Fruit fly (Drosophila melanogaster) whole organism, prepupa: ENCODE measurements around the gene Bx42.
A peak's percentile ranks its signal among the peaks of the same experiment; 100 is the strongest.

Experiments used
- Blimp-1 ChIP-seq: fragments of 200-800 bp; sonication (Bioruptor generic); optimal IDR thresholded peaks from 3 replicates; lab custom pipeline; 2017; ENCODE audit warnings: missing biosample characterization, missing genetic modification characterization, mild to moderate bottlenecking, moderate library complexity, missing genetic modification reagents
- CG10631 ChIP-seq: fragments of 200-800 bp; sonication (Bioruptor generic); optimal IDR thresholded peaks from 2 replicates; lab custom pipeline; 2016; ENCODE audit warnings: missing biosample characterization, missing genetic modification characterization
- CG11294 ChIP-seq: fragments of 200-800 bp; sonication (Bioruptor generic); IDR thresholded peaks from 2 replicates; pipeline ENCODE4 v1.3.6; 2022; ENCODE audit warnings: missing biosample characterization, missing genetic modification characterization
- CG11762 ChIP-seq: fragments of 200-800 bp; sonication (Bioruptor generic); optimal IDR thresholded peaks from 3 replicates; lab custom pipeline; 2016; ENCODE audit warnings: missing biosample characterization, missing genetic modification characterization; ENCODE audit not compliant: insufficient read depth
- CG11902 ChIP-seq: fragments of 200-800 bp; sonication (Bioruptor generic); optimal IDR thresholded peaks from 3 replicates; lab custom pipeline; 2016; ENCODE audit warnings: missing biosample characterization, missing genetic modification characterization
- CG15336 ChIP-seq: fragments of 200-800 bp; sonication (Bioruptor generic); IDR thresholded peaks from 2 replicates; pipeline ENCODE4 v1.3.6; 2022; ENCODE audit warnings: missing biosample characterization, missing genetic modification characterization
- CG1621 ChIP-seq: fragments of 200-800 bp; sonication (Bioruptor generic); optimal IDR thresholded peaks from 3 replicates; lab custom pipeline; 2018; ENCODE audit warnings: missing biosample characterization, mild to moderate bottlenecking, missing genetic modification characterization
- CG16779 ChIP-seq: fragments of 200-800 bp; sonication (Bioruptor generic); optimal IDR thresholded peaks from 3 replicates; lab custom pipeline; 2017; ENCODE audit warnings: missing biosample characterization, mild to moderate bottlenecking, missing genetic modification characterization
- CG3032 ChIP-seq: fragments of 200-800 bp; optimal IDR thresholded peaks from 2 replicates; lab custom pipeline; 2019; ENCODE audit warnings: missing biosample characterization, mild to moderate bottlenecking, missing genetic modification characterization, moderate library complexity
- CG31627 ChIP-seq: fragments of 200-800 bp; sonication (Bioruptor generic); optimal IDR thresholded peaks from 3 replicates; lab custom pipeline; 2016; ENCODE audit warnings: missing biosample characterization, missing genetic modification characterization
- CG32006 ChIP-seq: fragments of 200-800 bp; sonication (Bioruptor generic); optimal IDR thresholded peaks from 3 replicates; lab custom pipeline; 2017; ENCODE audit warnings: missing biosample characterization, mild to moderate bottlenecking, missing genetic modification characterization
- CG34406 ChIP-seq: fragments of 200-800 bp; sonication (Bioruptor generic); optimal IDR thresholded peaks from 3 replicates; lab custom pipeline; 2016; ENCODE audit warnings: missing biosample characterization, missing genetic modification characterization
- CG6163 ChIP-seq: fragments of 200-800 bp; sonication (Bioruptor generic); IDR thresholded peaks from 3 replicates; pipeline ENCODE4 v1.3.6; 2022; ENCODE audit warnings: missing biosample characterization, missing genetic modification characterization
- CG6276 ChIP-seq: fragments of 200-800 bp; sonication (Bioruptor generic); optimal IDR thresholded peaks from 2 replicates; lab custom pipeline; 2017; ENCODE audit warnings: missing biosample characterization, mild to moderate bottlenecking, missing genetic modification characterization
- CG6792 ChIP-seq: fragments of 200-800 bp; sonication (Bioruptor generic); optimal IDR thresholded peaks from 3 replicates; lab custom pipeline; 2016; ENCODE audit warnings: missing biosample characterization, missing genetic modification characterization
- CG6808 ChIP-seq: fragments of 200-800 bp; sonication (Bioruptor generic); optimal IDR thresholded peaks from 3 replicates; lab custom pipeline; 2017; ENCODE audit warnings: missing biosample characterization, missing genetic modification characterization, mild to moderate bottlenecking, moderate library complexity, missing genetic modification reagents
- CG6854 ChIP-seq: fragments of 200-800 bp; sonication (Bioruptor generic); optimal IDR thresholded peaks from 2 replicates; lab custom pipeline; 2017; ENCODE audit warnings: missing biosample characterization, mild to moderate bottlenecking, missing genetic modification characterization
- CG8319 ChIP-seq: fragments of 200-800 bp; sonication (Bioruptor generic); optimal IDR thresholded peaks from 3 replicates; lab custom pipeline; 2016; ENCODE audit warnings: missing biosample characterization, missing genetic modification characterization
- CG8632 ChIP-seq: fragments of 200-800 bp; sonication (Bioruptor generic); optimal IDR thresholded peaks from 3 replicates; lab custom pipeline; 2016; ENCODE audit warnings: missing biosample characterization, missing genetic modification characterization
- CG9139 ChIP-seq: fragments of 200-800 bp; sonication (Bioruptor generic); optimal IDR thresholded peaks from 3 replicates; lab custom pipeline; 2017; ENCODE audit warnings: missing biosample characterization, mild to moderate bottlenecking, missing genetic modification characterization
- Eip75B ChIP-seq: fragments of 200-800 bp; sonication (Bioruptor generic); optimal IDR thresholded peaks from 3 replicates; lab custom pipeline; 2016; ENCODE audit warnings: missing biosample characterization, missing genetic modification characterization
- Eip78C ChIP-seq: fragments of 200-800 bp; sonication (Bioruptor generic); peaks from one replicate; lab custom pipeline; 2016; ENCODE audit warnings: missing biosample characterization, missing genetic modification characterization
- Eip93F ChIP-seq: fragments of 200-800 bp; sonication (Bioruptor generic); optimal IDR thresholded peaks from 2 replicates; lab custom pipeline; 2016; ENCODE audit warnings: missing biosample characterization, mild to moderate bottlenecking, missing genetic modification characterization
- Ets21C ChIP-seq: fragments of 200-800 bp; sonication (Bioruptor generic); optimal IDR thresholded peaks from 3 replicates; lab custom pipeline; 2016; ENCODE audit warnings: missing biosample characterization, missing genetic modification characterization
- Ets96B ChIP-seq: fragments of 200-800 bp; optimal IDR thresholded peaks from 2 replicates; lab custom pipeline; 2019; ENCODE audit warnings: missing biosample characterization, mild to moderate bottlenecking, missing genetic modification characterization, moderate library complexity
- Hr38 ChIP-seq: sonication (Bioruptor generic); optimal IDR thresholded peaks from 2 replicates; lab custom pipeline; 2016; ENCODE audit warnings: missing biosample characterization, missing genetic modification characterization
- Hr4 ChIP-seq: fragments of 200-800 bp; sonication (Bioruptor generic); optimal IDR thresholded peaks from 3 replicates; lab custom pipeline; 2016; ENCODE audit warnings: missing biosample characterization, missing genetic modification characterization
- Lpt ChIP-seq: fragments of 200-800 bp; sonication (Bioruptor generic); optimal IDR thresholded peaks from 3 replicates; lab custom pipeline; 2016; ENCODE audit warnings: missing biosample characterization, missing genetic modification characterization
- Met ChIP-seq: fragments of 200-800 bp; sonication (Bioruptor generic); optimal IDR thresholded peaks from 3 replicates; lab custom pipeline; 2016; ENCODE audit warnings: missing biosample characterization, missing genetic modification characterization
- OdsH ChIP-seq: fragments of 200-800 bp; sonication (Bioruptor generic); optimal IDR thresholded peaks from 3 replicates; lab custom pipeline; 2016; ENCODE audit warnings: missing biosample characterization, missing genetic modification characterization
- Smox ChIP-seq: fragments of 200-800 bp; sonication (Bioruptor generic); optimal IDR thresholded peaks from 3 replicates; lab custom pipeline; 2016; ENCODE audit warnings: missing biosample characterization, missing genetic modification characterization
- Sox102F ChIP-seq: fragments of 200-800 bp; sonication (Bioruptor generic); optimal IDR thresholded peaks from 2 replicates; lab custom pipeline; 2016; ENCODE audit warnings: missing biosample characterization, mild to moderate bottlenecking, missing genetic modification characterization
- Sox15 ChIP-seq: fragments of 200-800 bp; sonication (Bioruptor generic); optimal IDR thresholded peaks from 3 replicates; lab custom pipeline; 2016; ENCODE audit warnings: missing biosample characterization, missing genetic modification characterization
- achi ChIP-seq: fragments of 200-800 bp; sonication (Bioruptor generic); optimal IDR thresholded peaks from 3 replicates; lab custom pipeline; 2016; ENCODE audit warnings: missing biosample characterization, missing genetic modification characterization
- acj6 ChIP-seq: fragments of 200-800 bp; sonication (Bioruptor generic); optimal IDR thresholded peaks from 3 replicates; lab custom pipeline; 2016; ENCODE audit warnings: missing biosample characterization, missing genetic modification characterization
- cyc ChIP-seq: fragments of 200-800 bp; sonication (Bioruptor generic); optimal IDR thresholded peaks from 3 replicates; lab custom pipeline; 2016; ENCODE audit warnings: missing biosample characterization, missing genetic modification characterization
- dsx ChIP-seq: fragments of 200-800 bp; optimal IDR thresholded peaks from 3 replicates; lab custom pipeline; 2019; ENCODE audit warnings: missing biosample characterization, mild to moderate bottlenecking, missing genetic modification characterization, moderate library complexity; ENCODE audit not compliant: poor library complexity, severe bottlenecking
- eg ChIP-seq: fragments of 200-800 bp; sonication (Bioruptor generic); IDR thresholded peaks from 3 replicates; pipeline ENCODE4 v1.3.6; 2022; ENCODE audit warnings: missing biosample characterization, missing genetic modification characterization
- esn ChIP-seq: fragments of 200-800 bp; sonication (Bioruptor generic); optimal IDR thresholded peaks from 2 replicates; lab custom pipeline; 2016; ENCODE audit warnings: missing biosample characterization, mild to moderate bottlenecking, missing genetic modification characterization, moderate library complexity
- fd59A ChIP-seq: fragments of 200-800 bp; sonication (Bioruptor generic); optimal IDR thresholded peaks from 2 replicates; lab custom pipeline; 2017; ENCODE audit warnings: missing biosample characterization, mild to moderate bottlenecking, missing genetic modification characterization, missing genetic modification reagents
- fd85E ChIP-seq: fragments of 200-800 bp; sonication (Bioruptor generic); optimal IDR thresholded peaks from 3 replicates; lab custom pipeline; 2016; ENCODE audit warnings: missing biosample characterization, missing genetic modification characterization
- lz ChIP-seq: fragments of 200-800 bp; sonication (Bioruptor generic); optimal IDR thresholded peaks from 3 replicates; lab custom pipeline; 2016; ENCODE audit warnings: missing biosample characterization, missing genetic modification characterization
- net ChIP-seq: fragments of 200-800 bp; sonication (Bioruptor generic); optimal IDR thresholded peaks from 3 replicates; lab custom pipeline; 2016; ENCODE audit warnings: missing biosample characterization, missing genetic modification characterization
- pdm3 ChIP-seq: fragments of 200-800 bp; sonication (Bioruptor generic); optimal IDR thresholded peaks from 3 replicates; lab custom pipeline; 2016; ENCODE audit warnings: missing biosample characterization, missing genetic modification characterization
- spab ChIP-seq: fragments of 200-800 bp; sonication (Bioruptor generic); optimal IDR thresholded peaks from 2 replicates; lab custom pipeline; 2017; ENCODE audit warnings: missing biosample characterization, mild to moderate bottlenecking, missing genetic modification characterization, missing genetic modification reagents
- ss ChIP-seq, 2 experiments: fragments of 200-800 bp; sonication (Bioruptor generic); optimal IDR thresholded peaks; 2 replicates in 1 of 2; 3 replicates in 1 of 2; lab custom pipeline; 2017 to 2018; ENCODE audit warnings: mild to moderate bottlenecking in 2 of 2, missing biosample characterization in 2 of 2, missing genetic modification characterization in 2 of 2, moderate library complexity in 1 of 2
- svp ChIP-seq: fragments of 200-800 bp; sonication (Bioruptor generic); peaks from one replicate; lab custom pipeline; 2016; ENCODE audit warnings: missing biosample characterization, missing genetic modification characterization
- topi ChIP-seq: fragments of 200-800 bp; sonication (Bioruptor generic); optimal IDR thresholded peaks from 3 replicates; lab custom pipeline; 2016; ENCODE audit warnings: missing biosample characterization, missing genetic modification characterization
- vri ChIP-seq: fragments of 200-800 bp; sonication (Bioruptor generic); optimal IDR thresholded peaks from 3 replicates; lab custom pipeline; 2016; ENCODE audit warnings: missing biosample characterization, mild to moderate bottlenecking, missing genetic modification characterization

Bx42 gene

dm6 chrX:9061299-9061698 is 45.1 kb downstream of the Bx42 start (continued):
- TF ChIP-seq Blimp-1 (GFP tag; lab: Kevin White, UChicago): no peak
- TF ChIP-seq cyc (GFP tag; lab: Kevin White, UChicago): no peak
- TF ChIP-seq CG32006 (GFP tag; lab: Kevin White, UChicago): peak; percentile 66
- peak; percentile 31 for TF ChIP-seq achi (GFP tag; lab: Kevin White, UChicago)
- no peak for TF ChIP-seq CG9139 (GFP tag; lab: Kevin White, UChicago)
- peak; percentile 39 for TF ChIP-seq Eip75B (GFP tag; lab: Kevin White, UChicago)
- peak; percentile 26 for TF ChIP-seq CG8319
- peak; percentile 1 for TF ChIP-seq CG3032 (tag; lab: Kevin White, UChicago)
- TF ChIP-seq CG6854: no peak
- peak; percentile 24 for TF ChIP-seq acj6 (GFP tag; lab: Kevin White, UChicago)
- peak; percentile 11 for TF ChIP-seq Lpt (GFP tag; lab: Kevin White, UChicago)

- TF ChIP-seq Blimp-1 (GFP tag; lab: Kevin White, UChicago) (peak; percentile 60), Sox102F (peak; percentile 82), net (GFP tag; lab: Kevin White, UChicago) (peak; percentile 85), lz (GFP tag; lab: Kevin White, UChicago) (peak; percentile 83), CG15336 (peak; percentile 95), CG8319 (peak; percentile 71), fd59A (GFP tag; lab: Kevin White, UChicago) (peak; percentile 71), CG3032 (tag; lab: Kevin White, UChicago) (peak; percentile 77), ss (GFP tag; optimal IDR thresholded peaks at IDR 0.05; lab: Kevin White, UChicago) (peak; percentile 61 to 69), eg (GFP tag; lab: Robert Waterston, UW) (peak; percentile 92), CG1621 (tag; lab: Kevin White, UChicago) (peak; percentile 76), CG11762 (GFP tag; lab: Kevin White, UChicago) (peak; percentile 71), Ets21C (GFP tag; lab: Kevin White, UChicago) (peak; percentile 68), Met (GFP tag; lab: Kevin White, UChicago) (peak; percentile 79), CG11294 (peak; percentile 70), cyc (GFP tag; lab: Kevin White, UChicago) (peak; percentile 81), CG16779 (tag; lab: Kevin White, UChicago) (peak; percentile 43), esn (GFP tag; lab: Kevin White, UChicago) (peak; percentile 83), CG6808 (GFP tag; lab: Kevin White, UChicago) (peak; percentile 74), Hr4 (GFP tag; lab: Kevin White, UChicago) (peak; percentile 79), CG8632 (GFP tag; lab: Kevin White, UChicago) (peak; percentile 82), Eip78C (GFP tag; lab: Kevin White, UChicago) (peak; percentile 94), CG11902 (GFP tag; lab: Kevin White, UChicago) (peak; percentile 75), topi (peak; percentile 86), Eip93F (GFP tag; lab: Kevin White, UChicago) (peak; percentile 26), dsx (peak; percentile 75), Ets96B (tag; lab: Kevin White, UChicago) (peak; percentile 86), CG6792 (GFP tag; lab: Kevin White, UChicago) (peak; percentile 85), vri (GFP tag; lab: Kevin White, UChicago) (no peak), CG31627 (GFP tag; lab: Kevin White, UChicago) (peak; percentile 76), CG34406 (GFP tag; lab: Kevin White, UChicago) (peak; percentile 85), acj6 (GFP tag; lab: Kevin White, UChicago) (peak; percentile 83), spab (peak; percentile 73), OdsH (GFP tag; lab: Kevin White, UChicago) (peak; percentile 85), achi (GFP tag; lab: Kevin White, UChicago) (peak; percentile 87), Sox15 (GFP tag; lab: Kevin White, UChicago) (peak; percentile 63), CG10631 (peak; percentile 83), CG6163 (GFP tag; lab: Robert Waterston, UW) (peak; percentile 93), Hr38 (GFP tag; lab: Kevin White, UChicago) (no peak), CG6276 (GFP tag; lab: Kevin White, UChicago) (peak; percentile 84), CG32006 (GFP tag; lab: Kevin White, UChicago) (peak; percentile 90), pdm3 (GFP tag; lab: Kevin White, UChicago) (peak; percentile 89), svp (GFP tag; lab: Kevin White, UChicago) (peak; percentile 82), fd85E (GFP tag; lab: Kevin White, UChicago) (peak; percentile 39), Smox (GFP tag; lab: Kevin White, UChicago) (peak; percentile 78)
Measured at dm6 chrX:9060078-9060477, 46.3 kb downstream of the Bx42 start.
